Worm (Caenorhabditis elegans) whole organism, young adult: ENCODE measurements around the gene srg-39.
A peak's percentile ranks its signal among the peaks of the same experiment; 100 is the strongest.

Source experiments
- B0019.2 ChIP-seq: fragments of 200-800 bp; sonication (Bioruptor generic); conservative IDR thresholded peaks from 2 replicates; pipeline ENCODE4 v1.3.6; 2022; ENCODE audit warnings: missing genetic modification reagents, missing genetic modification characterization, missing compliant biosample characterization
- B0035.1 ChIP-seq: sonication (generic microtip); optimal IDR thresholded peaks from 2 replicates; lab custom pipeline; 2016; ENCODE audit warnings: missing genetic modification characterization, mild to moderate bottlenecking, missing compliant biosample characterization, missing genotype, missing genetic modification reagents
- B0261.1 ChIP-seq: sonication (generic microtip); optimal IDR thresholded peaks from 2 replicates; lab custom pipeline; 2016; ENCODE audit warnings: mild to moderate bottlenecking, missing genetic modification characterization, moderate library complexity, missing compliant biosample characterization
- C17E4.6 ChIP-seq: fragments of 200-800 bp; sonication (Bioruptor generic); IDR thresholded peaks from 2 replicates; pipeline ENCODE4 v1.3.6; 2022; ENCODE audit warnings: missing genetic modification reagents, missing genetic modification characterization, missing compliant biosample characterization
- F10E7.11 ChIP-seq: sonication (generic microtip); optimal IDR thresholded peaks from 2 replicates; lab custom pipeline; 2017; ENCODE audit warnings: mild to moderate bottlenecking, missing genetic modification characterization, moderate library complexity, missing compliant biosample characterization
- F23B12.7 ChIP-seq: sonication (generic microtip); optimal IDR thresholded peaks from 2 replicates; lab custom pipeline; 2017; ENCODE audit warnings: missing genetic modification characterization, mild to moderate bottlenecking, missing compliant biosample characterization, antibody characterized with exemption, moderate library complexity; ENCODE audit not compliant: insufficient read depth
- F33H1.4 ChIP-seq: fragments of 200-800 bp; sonication (Bioruptor generic); IDR thresholded peaks from 2 replicates; pipeline ENCODE4 v1.3.6; 2022; ENCODE audit warnings: missing genetic modification reagents, missing genetic modification characterization, missing compliant biosample characterization
- F49E8.2 ChIP-seq: sonication (generic microtip); optimal IDR thresholded peaks from 3 replicates; lab custom pipeline; 2017; ENCODE audit warnings: missing genetic modification characterization, mild to moderate bottlenecking, missing compliant biosample characterization, antibody characterized with exemption, moderate library complexity; ENCODE audit not compliant: insufficient read depth
- T07F8.4 ChIP-seq: sonication (generic microtip); optimal IDR thresholded peaks from 2 replicates; lab custom pipeline; 2016; ENCODE audit warnings: mild to moderate bottlenecking, missing genetic modification characterization, moderate library complexity, missing compliant biosample characterization
- Y56A3A.18 ChIP-seq: fragments of 200-800 bp; sonication (Bioruptor generic); IDR thresholded peaks from 2 replicates; pipeline ENCODE4 v1.3.6; 2022; ENCODE audit warnings: missing genetic modification reagents, missing genetic modification characterization, missing compliant biosample characterization
- Y95B8A.8 ChIP-seq: fragments of 200-800 bp; sonication (Bioruptor generic); IDR thresholded peaks from 2 replicates; pipeline ENCODE4 v1.3.6; 2022; ENCODE audit warnings: missing genetic modification reagents, missing genetic modification characterization, missing compliant biosample characterization
- ZK185.1 ChIP-seq: sonication (generic microtip); optimal IDR thresholded peaks from 2 replicates; lab custom pipeline; 2016; ENCODE audit warnings: mild to moderate bottlenecking, missing genetic modification characterization, missing compliant biosample characterization; ENCODE audit not compliant: poor library complexity, severe bottlenecking
- aptf-2 ChIP-seq: fragments of 200-800 bp; sonication (Bioruptor generic); conservative IDR thresholded peaks from 2 replicates; pipeline ENCODE4 v1.3.6; 2022; ENCODE audit warnings: missing genetic modification reagents, missing genetic modification characterization, missing compliant biosample characterization
- atf-7 ChIP-seq: sonication (generic microtip); optimal IDR thresholded peaks from 2 replicates; lab custom pipeline; 2017; ENCODE audit warnings: mild to moderate bottlenecking, missing genetic modification characterization, missing compliant biosample characterization
- athp-1 ChIP-seq: sonication (generic microtip); optimal IDR thresholded peaks from 2 replicates; lab custom pipeline; 2017; ENCODE audit warnings: mild to moderate bottlenecking, missing genetic modification characterization, missing compliant biosample characterization
- attf-5 ChIP-seq: fragments of 200-800 bp; sonication (Bioruptor generic); optimal IDR thresholded peaks from 2 replicates; lab custom pipeline; 2018; ENCODE audit warnings: mild to moderate bottlenecking, missing genetic modification characterization, missing compliant biosample characterization
- attf-6 ChIP-seq: fragments of 200-800 bp; sonication (Bioruptor generic); IDR thresholded peaks from 2 replicates; pipeline ENCODE4 v1.3.6; 2022; ENCODE audit warnings: missing genetic modification reagents, missing genetic modification characterization, missing compliant biosample characterization
- cebp-1 ChIP-seq, 2 experiments: fragments of 200-800 bp in 1 of 2; sonication (Bioruptor generic) in 1 of 2; sonication (generic microtip) in 1 of 2; IDR thresholded peaks in 1 of 2; optimal IDR thresholded peaks in 1 of 2; 2 replicates each; pipeline versions ENCODE4 v1.3.6 to Lab custom; 2017 to 2022; ENCODE audit warnings: missing compliant biosample characterization in 2 of 2, missing genetic modification characterization in 2 of 2, mild to moderate bottlenecking in 1 of 2, missing genetic modification reagents in 1 of 2, moderate library complexity in 1 of 2
- cebp-2 ChIP-seq: fragments of 200-800 bp; sonication (Bioruptor generic); IDR thresholded peaks from 2 replicates; pipeline ENCODE4 v1.3.6; 2022; ENCODE audit warnings: missing genetic modification characterization, missing compliant biosample characterization
- ceh-58 ChIP-seq: fragments of 200-800 bp; sonication (Bioruptor generic); IDR thresholded peaks from 2 replicates; pipeline ENCODE4 v1.3.6; 2022; ENCODE audit warnings: missing genetic modification characterization, missing compliant biosample characterization
- ceh-79 ChIP-seq: sonication (generic microtip); optimal IDR thresholded peaks from 2 replicates; lab custom pipeline; 2017; ENCODE audit warnings: mild to moderate bottlenecking, missing genetic modification characterization, missing compliant biosample characterization
- dpff-1 ChIP-seq: sonication (generic microtip); optimal IDR thresholded peaks from 2 replicates; lab custom pipeline; 2017; ENCODE audit warnings: mild to moderate bottlenecking, missing genetic modification characterization, missing compliant biosample characterization
- fkh-3 ChIP-seq: sonication (generic microtip); optimal IDR thresholded peaks from 2 replicates; lab custom pipeline; 2016; ENCODE audit warnings: mild to moderate bottlenecking, missing genetic modification characterization, missing compliant biosample characterization
- hlh-12 ChIP-seq: sonication (generic microtip); optimal IDR thresholded peaks from 2 replicates; lab custom pipeline; 2016; ENCODE audit warnings: missing genetic modification characterization, missing compliant biosample characterization
- hrde-1 ChIP-seq: sonication (generic microtip); optimal IDR thresholded peaks from 2 replicates; lab custom pipeline; 2016; ENCODE audit warnings: missing genetic modification characterization, mild to moderate bottlenecking, missing compliant biosample characterization, moderate library complexity, missing genotype, missing genetic modification reagents, borderline replicate concordance
- hsf-1 ChIP-seq: fragments of 200-800 bp; sonication (Bioruptor generic); IDR thresholded peaks from 2 replicates; pipeline ENCODE4 v1.3.6; 2022; ENCODE audit warnings: missing genetic modification reagents, missing genetic modification characterization, missing compliant biosample characterization
- let-607 ChIP-seq, 2 experiments: fragments of 200-800 bp in 1 of 2; sonication (Bioruptor generic) in 1 of 2; sonication (generic microtip) in 1 of 2; optimal IDR thresholded peaks; 2 replicates each; lab custom pipeline; 2016 to 2018; ENCODE audit warnings: mild to moderate bottlenecking in 2 of 2, missing compliant biosample characterization in 2 of 2, missing genetic modification characterization in 2 of 2, moderate library complexity in 2 of 2, missing genotype in 1 of 2
- lin-40 ChIP-seq: sonication (generic microtip); optimal IDR thresholded peaks from 2 replicates; lab custom pipeline; 2016; ENCODE audit warnings: missing genetic modification characterization, mild to moderate bottlenecking, missing compliant biosample characterization, missing genotype, missing genetic modification reagents
- lin-54 ChIP-seq: fragments of 200-800 bp; sonication (Bioruptor generic); optimal IDR thresholded peaks from 2 replicates; lab custom pipeline; 2018; ENCODE audit warnings: mild to moderate bottlenecking, missing genetic modification characterization, missing compliant biosample characterization
- lsl-1 ChIP-seq: fragments of 200-800 bp; sonication (Bioruptor generic); optimal IDR thresholded peaks from 2 replicates; lab custom pipeline; 2018; ENCODE audit warnings: mild to moderate bottlenecking, missing genetic modification characterization, moderate library complexity, missing compliant biosample characterization
- madf-3 ChIP-seq: fragments of 200-800 bp; sonication (Bioruptor generic); IDR thresholded peaks from 2 replicates; pipeline ENCODE4 v1.3.6; 2022; ENCODE audit warnings: missing genetic modification reagents, missing genetic modification characterization, missing compliant biosample characterization
- mxl-1 ChIP-seq: sonication (generic microtip); optimal IDR thresholded peaks from 2 replicates; lab custom pipeline; 2016; ENCODE audit warnings: missing genetic modification characterization, missing compliant biosample characterization
- nfya-1 ChIP-seq: sonication (generic microtip); optimal IDR thresholded peaks from 2 replicates; lab custom pipeline; 2017; ENCODE audit warnings: antibody characterized with exemption, missing compliant biosample characterization, missing genetic modification characterization, borderline replicate concordance; ENCODE audit not compliant: insufficient read depth
- nfyb-1 ChIP-seq: fragments of 200-800 bp; sonication (Bioruptor generic); IDR thresholded peaks from 2 replicates; pipeline ENCODE4 v1.3.6; 2022; ENCODE audit warnings: missing genetic modification reagents, missing genetic modification characterization, missing compliant biosample characterization
- snpc-1.3 ChIP-seq: sonication (generic microtip); optimal IDR thresholded peaks from 2 replicates; lab custom pipeline; 2017; ENCODE audit warnings: missing genetic modification characterization, mild to moderate bottlenecking, missing compliant biosample characterization, antibody characterized with exemption, moderate library complexity, missing genotype, missing genetic modification reagents; ENCODE audit not compliant: insufficient read depth
- snpc-3.4 ChIP-seq: sonication (generic microtip); optimal IDR thresholded peaks from 2 replicates; lab custom pipeline; 2017; ENCODE audit warnings: missing genetic modification characterization, mild to moderate bottlenecking, missing compliant biosample characterization, antibody characterized with exemption, moderate library complexity, missing genotype, missing genetic modification reagents
- sptf-2 ChIP-seq: fragments of 200-800 bp; sonication (Bioruptor generic); optimal IDR thresholded peaks from 2 replicates; lab custom pipeline; 2018; ENCODE audit warnings: mild to moderate bottlenecking, missing genetic modification characterization, missing compliant biosample characterization
- tbp1 ChIP-seq: fragments of 200-800 bp; sonication (Bioruptor generic); optimal IDR thresholded peaks from 2 replicates; lab custom pipeline; 2018; ENCODE audit warnings: mild to moderate bottlenecking, missing genetic modification characterization, missing compliant biosample characterization
- tlf-1 ChIP-seq: fragments of 200-800 bp; sonication (Bioruptor generic); optimal IDR thresholded peaks from 2 replicates; lab custom pipeline; 2018; ENCODE audit warnings: mild to moderate bottlenecking, missing genetic modification characterization, missing compliant biosample characterization
- unc-62 ChIP-seq: fragments of 150-350 bp; optimal IDR thresholded peaks from 2 replicates; lab custom pipeline; 2014; ENCODE audit warnings: missing biosample characterization, missing genetic modification reagents, missing genetic modification characterization
- zfh-2 ChIP-seq: fragments of 200-800 bp; sonication (Bioruptor generic); conservative IDR thresholded peaks from 2 replicates; pipeline ENCODE4 v1.3.6; 2022; ENCODE audit warnings: missing genetic modification reagents, missing genetic modification characterization, missing compliant biosample characterization
- ztf-22 ChIP-seq: fragments of 200-800 bp; sonication (Bioruptor generic); optimal IDR thresholded peaks from 2 replicates; lab custom pipeline; 2018; ENCODE audit warnings: mild to moderate bottlenecking, missing genetic modification characterization, moderate library complexity, missing compliant biosample characterization
- ztf-26 ChIP-seq: sonication (generic microtip); optimal IDR thresholded peaks from 2 replicates; lab custom pipeline; 2017; ENCODE audit warnings: missing genetic modification characterization, missing compliant biosample characterization
- ztf-6 ChIP-seq: fragments of 200-800 bp; sonication (Bioruptor generic); IDR thresholded peaks from 2 replicates; pipeline ENCODE4 v1.3.6; 2022; ENCODE audit warnings: missing genetic modification reagents, missing genetic modification characterization, missing compliant biosample characterization

srg-39 gene

ce11 chrV:11123817-11124337 is 28.4 kb downstream of the srg-39 start, which contains the start of the genes atp-5 and lmtr-3 (continued):
- TF ChIP-seq fkh-3 (tag; lab: Kevin White, UChicago) (no peak), attf-5 (GFP tag; lab: Kevin White, UChicago) (peak; percentile 91), tlf-1 (GFP tag; lab: Kevin White, UChicago) (peak; percentile 30), B0019.2 (GFP tag; lab: Robert Waterston, UW) (peak; percentile 76), attf-6 (no peak), F49E8.2 (peak; percentile 0), ztf-26 (tag; lab: Kevin White, UChicago) (no peak), zfh-2 (GFP tag; lab: Robert Waterston, UW) (no peak), hlh-12 (tag; lab: Kevin White, UChicago) (no peak), ztf-6 (GFP tag; lab: Robert Waterston, UW) (no peak; the same call in 1 of the 2 replicates)

ce11 chrV:11122466-11122865 is 29.8 kb downstream of the srg-39 start, which contains the start of gene mboa-2:
Gene mboa-2, minus strand, starts transcription at chrV:11122493.
- TF ChIP-seq tlf-1 (GFP tag; lab: Kevin White, UChicago): peak; percentile 10
- no peak for TF ChIP-seq B0261.1 (tag; lab: Kevin White, UChicago)
- TF ChIP-seq F10E7.11: peak; percentile 29
- TF ChIP-seq nfya-1 (tag; lab: Kevin White, UChicago): no peak
- TF ChIP-seq lsl-1 (GFP tag; lab: Kevin White, UChicago): no peak
- TF ChIP-seq unc-62 (GFP tag; lab: Kevin White, UChicago): no peak
- no peak for TF ChIP-seq T07F8.4 (tag; lab: Kevin White, UChicago)
- TF ChIP-seq athp-1 (tag; lab: Kevin White, UChicago): no peak
- TF ChIP-seq hrde-1 (tag; lab: Kevin White, UChicago): peak; percentile 57
- 0 out of 2 replicates have a peak, but pooled peaks have one; percentile 47 for TF ChIP-seq hsf-1 (GFP tag; lab: Robert Waterston, UW)
- TF ChIP-seq snpc-1.3 (tag; lab: Kevin White, UChicago): peak; percentile 22
- TF ChIP-seq mxl-1 (tag; lab: Kevin White, UChicago): no peak
- TF ChIP-seq snpc-3.4: peak; percentile 33
- peak; percentile 1 for TF ChIP-seq lin-54
- no peak for TF ChIP-seq madf-3 (GFP tag; lab: Robert Waterston, UW)
- no peak for TF ChIP-seq C17E4.6
- TF ChIP-seq sptf-2: no peak
- TF ChIP-seq cebp-2 (GFP tag; lab: Robert Waterston, UW): no peak
- TF ChIP-seq F23B12.7 (tag; lab: Kevin White, UChicago): no peak
- TF ChIP-seq let-607 (tag; optimal IDR thresholded peaks at IDR 0.05; lab: Kevin White, UChicago): peak in 1 of 2 experiments; percentile 46
- no peak for TF ChIP-seq aptf-2 (GFP tag; lab: Robert Waterston, UW)
- TF ChIP-seq ZK185.1 (tag; lab: Kevin White, UChicago): peak; percentile 5
- TF ChIP-seq atf-7 (tag; lab: Kevin White, UChicago): peak; percentile 43
- TF ChIP-seq lin-40 (tag; lab: Kevin White, UChicago): peak; percentile 53
- no peak for TF ChIP-seq cebp-1 (GFP tag; IDR thresholded peaks at IDR 0.05; lab: Robert Waterston, UW)
- TF ChIP-seq cebp-1 (tag; optimal IDR thresholded peaks at IDR 0.05; lab: Kevin White, UChicago): peak; percentile 28
- TF ChIP-seq ztf-22 (GFP tag; lab: Kevin White, UChicago): no peak
- 0 out of 2 replicates have a peak, but pooled peaks have one; percentile 52 for TF ChIP-seq Y56A3A.18 (GFP tag; lab: Robert Waterston, UW)
- peak; percentile 75 for TF ChIP-seq nfyb-1 (GFP tag; lab: Robert Waterston, UW)
- TF ChIP-seq ceh-58 (GFP tag; lab: Robert Waterston, UW): no peak
- TF ChIP-seq Y95B8A.8 (GFP tag; lab: Robert Waterston, UW): 0 out of 2 replicates have a peak, but pooled peaks have one; percentile 24
- no peak for TF ChIP-seq F33H1.4 (GFP tag; lab: Robert Waterston, UW)
- no peak for TF ChIP-seq tbp1 (GFP tag; lab: Kevin White, UChicago)
- TF ChIP-seq dpff-1 (tag; lab: Kevin White, UChicago): peak; percentile 45
- TF ChIP-seq B0035.1 (tag; lab: Kevin White, UChicago): no peak
- no peak for TF ChIP-seq ceh-79 (tag; lab: Kevin White, UChicago)
